Fruit fly (Drosophila melanogaster): ENCODE results near the gene CG6885.

CG6885 gene

dm6 chr3L:18747953-18748756 lies 3.9 kb downstream of the CG6885 start, which contains the start of the genes Nufip and Atg3 (continued):
- TF ChIP-seq pita (GFP tag; optimal IDR thresholded peaks at IDR 0.05) (no peak), E2f2 (GFP tag; IDR thresholded peaks at IDR 0.05) (peak; percentile 53; the same call in 1 of the 2 replicates), Elba2 (GFP tag; optimal IDR thresholded peaks at IDR 0.05) (no peak), CG7271 (tag; optimal IDR thresholded peaks at IDR 0.05) (no peak), pnt (GFP tag; optimal IDR thresholded peaks at IDR 0.05) (no peak), CG16813 (GFP tag; IDR thresholded peaks at IDR 0.05; ENCODE audit: partially characterized antibody) (peak; percentile 74), CG1792 (GFP tag; optimal IDR thresholded peaks at IDR 0.05) (no peak), HLH54F (GFP tag; optimal IDR thresholded peaks at IDR 0.05) (peak; percentile 48), Trl (optimal IDR thresholded peaks at IDR 0.05) (no peak), Trl (GFP tag; optimal IDR thresholded peaks at IDR 0.05) (no peak), ranshi (GFP tag; IDR thresholded peaks at IDR 0.05) (no peak), Hand (GFP tag; optimal IDR thresholded peaks at IDR 0.05) (no peak), CG6791 (GFP tag; IDR thresholded peaks at IDR 0.05; ENCODE audit: partially characterized antibody) (peak; percentile 77), Oli (tag; optimal IDR thresholded peaks at IDR 0.05) (no peak), CG9797 (GFP tag; optimal IDR thresholded peaks at IDR 0.05) (peak; percentile 80), lola (GFP tag; optimal IDR thresholded peaks at IDR 0.05) (peak in 1 of 3 experiments; percentile 19), sr (GFP tag; IDR thresholded peaks at IDR 0.05) (no peak), CG31224 (GFP tag; IDR thresholded peaks at IDR 0.05) (no peak), trem (tag; optimal IDR thresholded peaks at IDR 0.05) (peak; percentile 42), Hsf (GFP tag; optimal IDR thresholded peaks at IDR 0.05) (peak; percentile 39), CG33557 (GFP tag; optimal IDR thresholded peaks at IDR 0.05) (no peak), prd (optimal IDR thresholded peaks at IDR 0.05) (no peak), prd (GFP tag; IDR thresholded peaks at IDR 0.05) (no peak), Bgb (GFP tag; IDR thresholded peaks at IDR 0.05; ENCODE audit: partially characterized antibody) (peak; percentile 79), PHDP (tag; optimal IDR thresholded peaks at IDR 0.05) (peak; percentile 39), tio (GFP tag; optimal IDR thresholded peaks at IDR 0.05) (no peak), sc (optimal IDR thresholded peaks at IDR 0.05) (no peak), sc (GFP tag; optimal IDR thresholded peaks at IDR 0.05) (no peak), lmd (GFP tag; IDR thresholded peaks at IDR 0.05) (no peak), ind (GFP tag; optimal IDR thresholded peaks at IDR 0.05) (peak; percentile 11), CG4404 (GFP tag; IDR thresholded peaks at IDR 0.05) (no peak), her (GFP tag; optimal IDR thresholded peaks at IDR 0.05) (no peak), gro (GFP tag; optimal IDR thresholded peaks at IDR 0.05) (no peak), CG34224 (GFP tag; IDR thresholded peaks at IDR 0.05; ENCODE audit: partially characterized antibody) (peak; percentile 67; the same call in 2 of the 3 replicates), CG17328 (GFP tag; IDR thresholded peaks at IDR 0.05) (no peak), CG17361 (GFP tag; IDR thresholded peaks at IDR 0.05) (peak; percentile 64; the same call in 2 of the 3 replicates), NFAT (GFP tag; IDR thresholded peaks at IDR 0.05) (no peak), tup (GFP tag; optimal IDR thresholded peaks at IDR 0.05) (no peak), CG9817 (tag; optimal IDR thresholded peaks at IDR 0.05) (peak; percentile 7), CG11456 (GFP tag; IDR thresholded peaks at IDR 0.05) (no peak), CG4424 (GFP tag; optimal IDR thresholded peaks at IDR 0.05) (peak; percentile 30), CG1603 (tag; optimal IDR thresholded peaks at IDR 0.05) (peak; percentile 23), CG17912 (GFP tag; optimal IDR thresholded peaks at IDR 0.05) (no peak), CG9437 (GFP tag; optimal IDR thresholded peaks at IDR 0.05) (peak; percentile 48), CG30431 (GFP tag; optimal IDR thresholded peaks at IDR 0.05) (no peak), hb (GFP tag; IDR thresholded peaks at IDR 0.05; ENCODE audit: partially characterized antibody) (peak; percentile 57; the same call in 2 of the 3 replicates), klu (GFP tag; IDR thresholded peaks at IDR 0.05) (no peak), crp (GFP tag; optimal IDR thresholded peaks at IDR 0.05) (peak in 1 of 2 experiments; percentile 4), CG4730 (GFP tag; IDR thresholded peaks at IDR 0.05) (no peak), CG2129 (GFP tag; IDR thresholded peaks at IDR 0.05; ENCODE audit: partially characterized antibody) (peak; percentile 47)

All from whole organism, embryonic.